Worm (Caenorhabditis elegans): Measurements from ENCODE around the gene F20C5.5.

- TF ChIP-seq nhr-43 (tag; optimal IDR thresholded peaks at IDR 0.05; ENCODE audit: poor library complexity, severe bottlenecking) (no peak), ceh-82 (tag; optimal IDR thresholded peaks at IDR 0.05) (no peak), lin-15B (tag; optimal IDR thresholded peaks at IDR 0.05) (no peak)
These were observed 8.6 kb upstream of the F20C5.5 start, which contains the start of gene C33D9.6 for ce11 chrIV:8778045-8778444.

Measured in whole organism, L3 larva.